1 fruit fly cellular context compared by ENCODE assay signal in the genomic region with DNA sequence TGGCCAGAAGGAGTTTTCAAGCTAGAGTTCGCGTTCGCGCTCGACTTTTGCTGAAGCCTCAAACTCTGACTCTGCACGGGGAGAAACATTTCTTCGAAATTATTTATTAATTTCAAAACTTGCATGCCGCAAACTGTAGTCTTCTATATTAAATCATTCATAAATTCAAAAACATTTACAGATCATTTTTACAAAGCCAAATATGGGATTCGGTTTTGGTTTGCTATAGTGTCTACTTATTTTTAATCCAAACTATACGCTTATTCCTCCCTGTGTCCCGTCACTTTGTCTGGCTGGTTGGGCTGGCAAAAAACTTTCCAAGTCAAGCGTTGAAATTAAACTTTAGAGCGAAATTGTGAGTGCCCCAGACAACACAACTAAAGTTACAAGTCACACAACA.
TF ChIP-seq lines count a peak whose summit lies in the region.

No protein-coding gene starts in this region.

TF ChIP-seq in whole organism, prepupa, 60 proteins besides CTCF, POLR2A, EP300 and RAD21 (continued from another document):
- no peak for TF ChIP-seq CG3919 (GFP tag; optimal IDR thresholded peaks at IDR 0.05; lab: Kevin White, UChicago)
- TF ChIP-seq Lpt (GFP tag; optimal IDR thresholded peaks at IDR 0.05; lab: Kevin White, UChicago): no peak
- TF ChIP-seq CG11762 (GFP tag; optimal IDR thresholded peaks at IDR 0.05; lab: Kevin White, UChicago; ENCODE audit: insufficient read depth): no peak
- peak; percentile 53 for TF ChIP-seq Hr4 (GFP tag; optimal IDR thresholded peaks at IDR 0.05; lab: Kevin White, UChicago)
- TF ChIP-seq OdsH (GFP tag; optimal IDR thresholded peaks at IDR 0.05; lab: Kevin White, UChicago): no peak
- TF ChIP-seq cyc (GFP tag; optimal IDR thresholded peaks at IDR 0.05; lab: Kevin White, UChicago): no peak
- TF ChIP-seq CG11294 (GFP tag; IDR thresholded peaks at IDR 0.05; lab: Robert Waterston, UW): no peak
- no peak for TF ChIP-seq Sox15 (GFP tag; optimal IDR thresholded peaks at IDR 0.05; lab: Kevin White, UChicago)
- TF ChIP-seq CG1621 (tag; optimal IDR thresholded peaks at IDR 0.05; lab: Kevin White, UChicago): no peak
- no peak for TF ChIP-seq vri (GFP tag; optimal IDR thresholded peaks at IDR 0.05; lab: Kevin White, UChicago)
- no peak for TF ChIP-seq eg (GFP tag; IDR thresholded peaks at IDR 0.05; lab: Robert Waterston, UW)
- TF ChIP-seq Eip75B (GFP tag; optimal IDR thresholded peaks at IDR 0.05; lab: Kevin White, UChicago): no peak
- TF ChIP-seq CG7368 (GFP tag; optimal IDR thresholded peaks at IDR 0.05; lab: Kevin White, UChicago): no peak
